Fruit fly (Drosophila melanogaster): Measurements from ENCODE around the gene CG17380.

DNA sequence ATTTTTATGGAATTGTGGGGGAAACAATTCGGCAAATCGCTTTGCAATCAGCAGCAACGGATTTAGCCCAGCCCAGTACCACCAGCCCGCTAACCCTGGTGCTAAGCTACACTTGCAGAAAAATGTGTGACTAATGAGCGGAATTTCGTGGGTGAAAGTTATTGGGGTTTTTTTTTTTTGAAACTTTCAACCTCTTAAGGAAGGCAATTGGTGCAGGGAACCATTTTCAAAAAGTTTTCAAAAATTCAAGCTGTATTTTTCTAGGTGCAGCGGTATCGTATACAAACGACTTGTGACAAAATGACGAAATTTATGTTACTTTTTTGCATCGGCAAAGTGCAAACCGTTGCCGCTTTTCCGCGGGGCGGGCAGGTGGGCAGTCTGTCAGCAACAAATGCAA, 4.5 kb downstream of the CG17380 start:
- no peak for TF ChIP-seq CG8478 (optimal IDR thresholded peaks at IDR 0.05)
- TF ChIP-seq CTCF (optimal IDR thresholded peaks at IDR 0.05) = no peak
